Worm (Caenorhabditis elegans): ENCODE measurements around the gene C05C12.1.

DNA sequence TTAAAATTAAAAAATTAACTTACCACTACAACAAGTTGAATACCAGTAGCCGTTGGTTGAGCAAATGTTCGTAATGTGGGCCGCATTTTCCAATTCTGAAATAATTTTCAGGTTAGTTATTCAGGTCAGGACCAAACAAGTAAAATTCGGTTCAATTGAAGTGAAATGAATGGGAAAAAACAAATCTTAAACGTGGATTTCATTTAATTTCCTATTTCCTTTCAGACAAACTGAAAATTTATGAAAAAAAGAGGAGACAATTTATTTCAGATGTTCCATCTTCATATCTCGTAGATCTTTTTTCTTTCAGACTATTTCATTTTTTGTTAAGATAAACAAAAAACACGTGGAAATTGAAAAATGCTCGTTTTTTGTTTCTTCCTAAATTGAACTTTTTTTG, 12.4 kb upstream of the C05C12.1 start, which contains the start of gene C05C12.6:
- TF ChIP-seq nhr-80 (tag; optimal IDR thresholded peaks at IDR 0.05) (no peak), snpc-1.1 (tag; optimal IDR thresholded peaks at IDR 0.05; ENCODE audit: insufficient read depth) (no peak), pha-4 (tag; optimal IDR thresholded peaks at IDR 0.05) (no peak), Y53F4B.3 (GFP tag; IDR thresholded peaks at IDR 0.05) (no peak), unc-130 (GFP tag; optimal IDR thresholded peaks at IDR 0.05) (no peak), madf-10 (tag; optimal IDR thresholded peaks at IDR 0.05) (no peak), pbrm-1 (GFP tag; IDR thresholded peaks at IDR 0.05) (no peak), hlh-26 (GFP tag; conservative IDR thresholded peaks at IDR 0.05) (no peak), atf-7 (tag; optimal IDR thresholded peaks at IDR 0.05) (no peak)

All from whole organism, young adult.